Worm (Caenorhabditis elegans): ENCODE results near the gene C10C5.4.

C10C5.4 gene

DNA sequence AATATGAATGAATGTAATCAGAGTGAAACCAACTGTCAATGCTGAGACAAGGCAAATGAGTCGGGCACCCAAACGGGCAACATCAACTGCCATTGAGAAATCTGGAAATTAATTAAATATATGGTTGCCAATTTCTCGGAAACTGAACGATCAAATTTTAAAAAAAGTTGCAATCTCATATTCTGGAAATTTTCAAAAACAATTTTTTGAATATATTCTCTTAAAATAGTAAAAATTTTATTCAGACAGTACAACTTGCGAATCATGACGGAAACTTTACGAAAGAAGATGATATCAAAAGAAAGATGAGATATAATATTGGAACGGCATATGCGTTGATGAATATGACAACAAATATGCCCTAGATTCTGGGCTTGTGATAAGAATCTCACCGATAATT, 17.8 kb downstream of the C10C5.4 start, which contains the start of gene col-121:
col-121 (minus strand) TSS at position 101 of the 400 bp plus-strand sequence.
- TF ChIP-seq set-16 (GFP tag; IDR thresholded peaks at IDR 0.05): no peak
- no peak for TF ChIP-seq dmd-9 (GFP tag; IDR thresholded peaks at IDR 0.05)
- TF ChIP-seq dpl-1 (GFP tag; optimal IDR thresholded peaks at IDR 0.05): no peak
- TF ChIP-seq lin-39 (tag; optimal IDR thresholded peaks at IDR 0.05): no peak
- TF ChIP-seq mep-1 (tag; optimal IDR thresholded peaks at IDR 0.05): no peak
- no peak for TF ChIP-seq cey-2 (tag; optimal IDR thresholded peaks at IDR 0.05; ENCODE audit: borderline replicate concordance, insufficient read depth)
- TF ChIP-seq mxl-2 (GFP tag; conservative IDR thresholded peaks at IDR 0.05): no peak
- TF ChIP-seq dmd-8 (GFP tag; IDR thresholded peaks at IDR 0.05): no peak
- TF ChIP-seq zfp-3 (GFP tag; conservative IDR thresholded peaks at IDR 0.05): no peak
- TF ChIP-seq ztf-11 (tag; optimal IDR thresholded peaks at IDR 0.05): no peak
- no peak for TF ChIP-seq daf-8 (GFP tag; IDR thresholded peaks at IDR 0.05)
- TF ChIP-seq nhr-77 (tag; optimal IDR thresholded peaks at IDR 0.05): no peak
- TF ChIP-seq arid-1 (GFP tag; conservative IDR thresholded peaks at IDR 0.05): no peak
- TF ChIP-seq duxl-1 (tag; optimal IDR thresholded peaks at IDR 0.05; ENCODE audit: poor library complexity): no peak
- TF ChIP-seq ceh-28 (tag; optimal IDR thresholded peaks at IDR 0.05): no peak

DNA sequence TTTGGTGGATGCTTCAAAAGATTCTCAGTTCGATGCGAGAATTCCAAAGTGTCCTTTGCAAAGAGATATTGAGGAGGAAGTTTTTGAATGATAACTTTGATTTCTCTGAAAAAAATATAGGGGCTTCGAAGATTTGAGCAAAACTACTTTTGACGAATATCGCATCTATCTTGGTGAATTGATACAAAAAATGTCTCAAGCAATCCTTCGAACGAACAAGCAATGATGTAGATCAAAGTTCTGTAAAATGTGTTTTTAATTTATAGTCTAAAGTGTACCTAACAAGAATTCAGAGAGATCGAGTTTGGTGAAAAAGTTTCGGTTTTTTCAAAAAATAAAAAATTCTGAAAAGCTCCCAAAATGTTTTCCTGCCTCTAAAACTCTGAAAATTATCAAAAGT, 18.9 kb downstream of the C10C5.4 start, which contains the start of gene F56D5.3:
F56D5.3 (plus strand) TSS at position 301 of the 400 bp plus-strand sequence.
- TF ChIP-seq lim-7 (GFP tag; IDR thresholded peaks at IDR 0.05): no peak
- TF ChIP-seq pqm-1 (tag; optimal IDR thresholded peaks at IDR 0.05): no peak
- TF ChIP-seq T20F7.1 (GFP tag; optimal IDR thresholded peaks at IDR 0.05): no peak
- TF ChIP-seq F37D6.2 (tag; optimal IDR thresholded peaks at IDR 0.05): no peak
- no peak for TF ChIP-seq arid-1 (GFP tag; conservative IDR thresholded peaks at IDR 0.05)
- TF ChIP-seq set-16 (GFP tag; IDR thresholded peaks at IDR 0.05): no peak
- TF ChIP-seq fkh-10 (GFP tag; optimal IDR thresholded peaks at IDR 0.05): no peak
- TF ChIP-seq nhr-41 (GFP tag; IDR thresholded peaks at IDR 0.05): no peak
- no peak for TF ChIP-seq cey-2 (tag; optimal IDR thresholded peaks at IDR 0.05; ENCODE audit: borderline replicate concordance, insufficient read depth)
- TF ChIP-seq Y48G9A.11 (GFP tag; IDR thresholded peaks at IDR 0.05): no peak
- no peak for TF ChIP-seq unc-130 (GFP tag; optimal IDR thresholded peaks at IDR 0.05)

DNA sequence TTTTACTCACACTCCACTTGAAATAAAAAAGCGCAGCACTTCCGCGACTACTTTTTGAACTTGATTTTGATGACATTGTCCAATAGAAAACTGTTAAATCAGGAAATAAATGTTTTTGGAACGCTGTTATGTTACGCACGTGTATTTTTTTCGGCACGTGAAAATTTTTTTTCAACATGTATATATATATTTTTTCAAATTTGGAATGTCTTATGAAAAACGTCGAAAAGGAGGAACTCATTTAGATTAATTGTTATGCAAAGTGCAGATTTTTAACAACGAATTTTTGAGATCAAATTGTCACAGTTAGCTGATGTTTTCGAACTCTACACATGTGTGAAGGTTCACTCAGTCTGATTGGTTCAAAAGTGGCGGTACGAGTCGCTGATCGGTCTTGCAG, 20.2 kb downstream of the C10C5.4 start, which contains the start of gene F56D5.2:
F56D5.2 (minus strand) TSS at position 101 of the 400 bp plus-strand sequence.
- peak; percentile 66 for TF ChIP-seq aha-1 (tag)
- TF ChIP-seq lsy-2 (tag; optimal IDR thresholded peaks at IDR 0.05): no peak
- TF ChIP-seq lin-15B (tag; optimal IDR thresholded peaks at IDR 0.05): no peak

DNA sequence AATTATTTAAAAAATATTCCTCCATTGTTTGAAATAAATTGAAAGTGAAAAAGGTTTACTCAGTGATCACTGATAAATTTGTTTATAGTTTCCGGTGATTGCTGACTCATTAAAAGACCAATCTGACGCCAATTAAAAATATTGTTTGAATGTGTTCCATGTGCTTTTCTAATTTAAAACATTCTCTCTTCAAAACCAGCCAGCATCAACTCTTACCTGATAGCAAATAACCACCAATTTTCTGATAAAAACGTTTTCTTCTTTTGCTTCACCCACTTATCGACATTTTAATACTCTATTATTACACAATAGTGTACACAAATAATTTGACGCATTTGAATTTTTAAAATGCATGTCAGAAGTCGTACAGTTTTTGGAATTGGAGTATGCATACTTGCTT, 23.4 kb downstream of the C10C5.4 start, which contains the start of gene F56D5.6:
F56D5.6 (plus strand) TSS at position 208 of the 400 bp plus-strand sequence.
- TF ChIP-seq Y5F2A.4 (GFP tag; optimal IDR thresholded peaks at IDR 0.05) (no peak), nhr-41 (GFP tag; IDR thresholded peaks at IDR 0.05) (no peak), mdt-29 (GFP tag; IDR thresholded peaks at IDR 0.05) (no peak), lin-1 (GFP tag; IDR thresholded peaks at IDR 0.05) (0 out of 2 replicates have a peak, but pooled peaks have one; percentile 27), nhr-237 (tag; optimal IDR thresholded peaks at IDR 0.05) (no peak), zfp-3 (GFP tag; conservative IDR thresholded peaks at IDR 0.05) (no peak), snpc-1.2 (GFP tag; IDR thresholded peaks at IDR 0.05) (no peak), pqm-1 (tag; optimal IDR thresholded peaks at IDR 0.05) (peak; percentile 68), aha-1 (tag) (peak; percentile 58), zip-2 (tag; optimal IDR thresholded peaks at IDR 0.05) (no peak), mes-2 (tag; optimal IDR thresholded peaks at IDR 0.05; ENCODE audit: poor library complexity, severe bottlenecking) (no peak), dpl-1 (GFP tag; optimal IDR thresholded peaks at IDR 0.05) (no peak), php-3 (GFP tag; IDR thresholded peaks at IDR 0.05) (0 out of 2 replicates have a peak, but pooled peaks have one; percentile 31), spr-1 (tag; optimal IDR thresholded peaks at IDR 0.05) (no peak), ztf-7 (tag; optimal IDR thresholded peaks at IDR 0.05) (no peak), nhr-28 (tag; optimal IDR thresholded peaks at IDR 0.05) (peak; percentile 78), nhr-25 (tag; optimal IDR thresholded peaks at IDR 0.05; ENCODE audit: borderline replicate concordance, insufficient read depth) (no peak), nhr-11 (tag; optimal IDR thresholded peaks at IDR 0.05) (no peak), unc-62 (GFP tag; optimal IDR thresholded peaks at IDR 0.05 in 1 of 2) (no peak), unc-62 (tag; optimal IDR thresholded peaks at IDR 0.05) (no peak), egl-27 (tag; optimal IDR thresholded peaks at IDR 0.05) (no peak), egl-43 (GFP tag; IDR thresholded peaks at IDR 0.05) (no peak), ceh-28 (tag; optimal IDR thresholded peaks at IDR 0.05) (no peak), rbr-2 (tag; optimal IDR thresholded peaks at IDR 0.05) (no peak), cey-2 (tag; optimal IDR thresholded peaks at IDR 0.05; ENCODE audit: borderline replicate concordance, insufficient read depth) (no peak), daf-19 (GFP tag; conservative IDR thresholded peaks at IDR 0.05) (no peak), lin-13 (GFP tag; optimal IDR thresholded peaks at IDR 0.05) (no peak)

Measured in whole organism, L4 larva.